Fruit fly (Drosophila melanogaster) whole organism, embryonic: ENCODE measurements around the gene CG7239.
A peak's percentile ranks its signal among the peaks of the same experiment; 100 is the strongest.

ENCODE experiments used
- Atf-2 ChIP-seq: fragments of 200-800 bp; sonication (Bioruptor generic); optimal IDR thresholded peaks from 2 replicates; lab custom pipeline; 2016; ENCODE audit warnings: missing biosample characterization, missing genetic modification characterization
- Bgb ChIP-seq: fragments of 200-800 bp; sonication (Bioruptor generic); IDR thresholded peaks from 2 replicates; pipeline ENCODE4 v1.3.6; 2022; ENCODE audit warnings: missing biosample characterization, missing genetic modification characterization; ENCODE audit not compliant: partially characterized antibody
- CG10147 ChIP-seq: fragments of 200-800 bp; sonication (Bioruptor generic); optimal IDR thresholded peaks from 2 replicates; lab custom pipeline; 2019; ENCODE audit warnings: missing biosample characterization, mild to moderate bottlenecking, missing genetic modification characterization, moderate library complexity
- CG10959 ChIP-seq: fragments of 200-800 bp; sonication (Bioruptor generic); IDR thresholded peaks from 2 replicates; pipeline ENCODE4 v1.3.6; 2022; ENCODE audit warnings: missing biosample characterization, missing genetic modification characterization
- CG11247 ChIP-seq: fragments of 200-800 bp; sonication (Bioruptor generic); IDR thresholded peaks from 2 replicates; pipeline ENCODE4 v1.3.6; 2022; ENCODE audit warnings: missing biosample characterization, missing genetic modification characterization
- CG11723 ChIP-seq: fragments of 200-800 bp; sonication (Bioruptor generic); optimal IDR thresholded peaks from 2 replicates; lab custom pipeline; 2017; ENCODE audit warnings: missing biosample characterization, mild to moderate bottlenecking, missing genetic modification characterization
- CG12155 ChIP-seq: fragments of 200-800 bp; sonication (Bioruptor generic); optimal IDR thresholded peaks from 3 replicates; lab custom pipeline; 2016; ENCODE audit warnings: missing biosample characterization, missing genetic modification characterization
- CG13123 ChIP-seq: fragments of 200-800 bp; sonication (Bioruptor generic); optimal IDR thresholded peaks from 2 replicates; lab custom pipeline; 2016; ENCODE audit warnings: missing biosample characterization, missing genetic modification characterization
- CG17568 ChIP-seq: fragments of 200-800 bp; sonication (Bioruptor generic); optimal IDR thresholded peaks from 2 replicates; lab custom pipeline; 2018; ENCODE audit warnings: missing biosample characterization, mild to moderate bottlenecking, missing genetic modification characterization, moderate library complexity
- CG1832 ChIP-seq: fragments of 200-800 bp; sonication (Bioruptor generic); optimal IDR thresholded peaks from 2 replicates; lab custom pipeline; 2017; ENCODE audit warnings: missing biosample characterization, mild to moderate bottlenecking, missing genetic modification characterization, inconsistent platforms
- CG2202 ChIP-seq: fragments of 200-800 bp; sonication (Bioruptor generic); optimal IDR thresholded peaks from 2 replicates; lab custom pipeline; 2018; ENCODE audit warnings: missing biosample characterization, mild to moderate bottlenecking, missing genetic modification characterization
- CG2889 ChIP-seq: fragments of 200-800 bp; sonication (Bioruptor generic); IDR thresholded peaks from 3 replicates; pipeline ENCODE4 v1.3.6; 2022; ENCODE audit warnings: missing biosample characterization, missing genetic modification characterization
- CG30403 ChIP-seq: fragments of 200-800 bp; sonication (Bioruptor generic); optimal IDR thresholded peaks from 3 replicates; lab custom pipeline; 2016; ENCODE audit warnings: missing biosample characterization, missing genetic modification characterization
- CG6765 ChIP-seq: fragments of 200-800 bp; sonication (Bioruptor generic); optimal IDR thresholded peaks from 3 replicates; lab custom pipeline; 2017; ENCODE audit warnings: missing biosample characterization, mild to moderate bottlenecking, missing genetic modification characterization
- CG7372 ChIP-seq: fragments of 200-800 bp; sonication (Bioruptor generic); IDR thresholded peaks from 2 replicates; pipeline ENCODE4 v1.3.6; 2022; ENCODE audit warnings: missing biosample characterization, missing genetic modification characterization
- CG8089 ChIP-seq: fragments of 200-800 bp; sonication (Bioruptor generic); optimal IDR thresholded peaks from 3 replicates; lab custom pipeline; 2016; ENCODE audit warnings: missing biosample characterization, missing genetic modification characterization
- CkIIα-i1 ChIP-seq: fragments of 200-800 bp; sonication (Bioruptor generic); IDR thresholded peaks from 2 replicates; pipeline ENCODE4 v1.3.6; 2022; ENCODE audit warnings: missing biosample characterization, missing genetic modification characterization
- Dfd ChIP-seq, 2 experiments: fragments of >200 bp; optimal IDR thresholded peaks; 2 replicates each; lab custom pipeline; 2017; ENCODE audit warnings: missing biosample characterization in 2 of 2, missing genetic modification characterization in 2 of 2
- Dip2 ChIP-seq: fragments of 200-800 bp; sonication (Bioruptor generic); IDR thresholded peaks from 2 replicates; pipeline ENCODE4 v1.3.6; 2022; ENCODE audit warnings: missing biosample characterization, missing genetic modification characterization
- Dll ChIP-seq: fragments of 200-800 bp; sonication (Bioruptor generic); IDR thresholded peaks from 4 replicates; pipeline ENCODE4 v1.3.6; 2022; ENCODE audit warnings: missing biosample characterization, missing genetic modification characterization; ENCODE audit not compliant: partially characterized antibody
- Elba2 ChIP-seq: fragments of 200-800 bp; sonication (Bioruptor generic); optimal IDR thresholded peaks from 3 replicates; lab custom pipeline; 2016; ENCODE audit warnings: missing biosample characterization, missing genetic modification characterization
- HmgD ChIP-seq: fragments of 200-800 bp; sonication (Bioruptor generic); optimal IDR thresholded peaks from 3 replicates; lab custom pipeline; 2016; ENCODE audit warnings: missing biosample characterization, missing genetic modification characterization
- Jarid2 ChIP-seq: fragments of 200-800 bp; sonication (Bioruptor generic); optimal IDR thresholded peaks from 3 replicates; lab custom pipeline; 2017; ENCODE audit warnings: mild to moderate bottlenecking, missing biosample characterization, missing genetic modification reagents, missing genetic modification characterization
- Lpt ChIP-seq: fragments of >200 bp; optimal IDR thresholded peaks from 2 replicates; lab custom pipeline; 2018; ENCODE audit warnings: missing biosample characterization, missing genetic modification characterization
- Mad ChIP-seq: fragments of 200-800 bp; sonication (Bioruptor generic); optimal IDR thresholded peaks from 2 replicates; lab custom pipeline; 2016; ENCODE audit warnings: missing biosample characterization, missing genetic modification characterization
- Max ChIP-seq: fragments of 200-800 bp; sonication (Bioruptor generic); optimal IDR thresholded peaks from 2 replicates; lab custom pipeline; 2016; ENCODE audit warnings: missing biosample characterization, mild to moderate bottlenecking, missing genetic modification characterization
- Nf-YA ChIP-seq: fragments of 200-800 bp; sonication (Bioruptor generic); IDR thresholded peaks from 2 replicates; pipeline ENCODE4 v1.3.6; 2022; ENCODE audit warnings: missing biosample characterization, missing genetic modification characterization
- NfI ChIP-seq: fragments of 200-800 bp; sonication (Bioruptor generic); optimal IDR thresholded peaks from 3 replicates; lab custom pipeline; 2018; ENCODE audit warnings: missing biosample characterization, mild to moderate bottlenecking, missing genetic modification characterization, moderate library complexity
- Optix ChIP-seq: fragments of 200-800 bp; sonication (Bioruptor generic); IDR thresholded peaks from 3 replicates; pipeline ENCODE4 v1.3.6; 2022; ENCODE audit warnings: missing biosample characterization, missing genetic modification characterization
- Pdp1 ChIP-seq, 2 experiments: fragments of 200-800 bp; sonication (Bioruptor generic); optimal IDR thresholded peaks; 3 replicates each; lab custom pipeline; 2016; ENCODE audit warnings: missing biosample characterization in 2 of 2, missing genetic modification characterization in 2 of 2, mild to moderate bottlenecking in 1 of 2, moderate library complexity in 1 of 2
- Scr ChIP-seq: fragments of 200-800 bp; sonication (Bioruptor generic); IDR thresholded peaks from 2 replicates; pipeline ENCODE4 v1.3.6; 2022; ENCODE audit warnings: missing biosample characterization, missing genetic modification characterization; ENCODE audit not compliant: partially characterized antibody
- Tbp ChIP-seq: fragments of >200 bp; optimal IDR thresholded peaks from 2 replicates; lab custom pipeline; 2018; ENCODE audit warnings: missing biosample characterization, missing genetic modification characterization
- Trl ChIP-seq, 3 experiments: fragments of >200 bp in 2 of 3; fragments of 200-800 bp in 1 of 3; sonication (Bioruptor generic) in 1 of 3; optimal IDR thresholded peaks; 2 replicates in 1 of 3; 3 replicates in 2 of 3; lab custom pipeline; 2016 to 2017; ENCODE audit warnings: missing biosample characterization in 1 of 3, missing genetic modification characterization in 1 of 3
- Usf ChIP-seq: fragments of 200-800 bp; sonication (Bioruptor generic); optimal IDR thresholded peaks from 2 replicates; lab custom pipeline; 2017; ENCODE audit warnings: missing genotype, missing biosample characterization, missing genetic modification characterization
- Xbp1 ChIP-seq: fragments of 200-800 bp; sonication (Bioruptor generic); optimal IDR thresholded peaks from 3 replicates; lab custom pipeline; 2016; ENCODE audit warnings: missing biosample characterization, mild to moderate bottlenecking, missing genetic modification characterization
- bab2 ChIP-seq: fragments of 200-800 bp; sonication (Bioruptor generic); optimal IDR thresholded peaks from 2 replicates; lab custom pipeline; 2016; ENCODE audit warnings: missing biosample characterization, missing genetic modification characterization
- ci ChIP-seq: fragments of 200-800 bp; sonication (Bioruptor generic); IDR thresholded peaks from 3 replicates; pipeline ENCODE4 v1.3.6; 2022; ENCODE audit warnings: missing biosample characterization, missing genetic modification characterization
- croc ChIP-seq: fragments of 200-800 bp; sonication (Bioruptor generic); conservative IDR thresholded peaks from 3 replicates; pipeline ENCODE4 v1.3.6; 2022; ENCODE audit warnings: missing biosample characterization, missing genetic modification characterization
- crol ChIP-seq: fragments of 200-800 bp; sonication (Bioruptor generic); IDR thresholded peaks from 2 replicates; pipeline ENCODE4 v1.3.6; 2022; ENCODE audit warnings: missing biosample characterization, missing genetic modification characterization
- disco-r ChIP-seq: fragments of 200-800 bp; sonication (Bioruptor generic); optimal IDR thresholded peaks from 2 replicates; lab custom pipeline; 2016; ENCODE audit warnings: missing biosample characterization, missing genetic modification characterization
- eyg ChIP-seq: fragments of 200-800 bp; sonication (Bioruptor generic); optimal IDR thresholded peaks from 3 replicates; lab custom pipeline; 2016; ENCODE audit warnings: missing biosample characterization, missing genetic modification characterization
- gcm2 ChIP-seq: fragments of 200-800 bp; sonication (Bioruptor generic); optimal IDR thresholded peaks from 2 replicates; lab custom pipeline; 2016; ENCODE audit warnings: missing biosample characterization, missing genetic modification characterization
- grn ChIP-seq: fragments of 200-800 bp; sonication (Bioruptor generic); optimal IDR thresholded peaks from 3 replicates; lab custom pipeline; 2017; ENCODE audit warnings: missing biosample characterization, missing genetic modification characterization
- inv ChIP-seq: fragments of 200-800 bp; sonication (Bioruptor generic); IDR thresholded peaks from 2 replicates; pipeline ENCODE4 v1.3.6; 2022; ENCODE audit warnings: missing biosample characterization, missing genetic modification characterization; ENCODE audit not compliant: partially characterized antibody
- nerfin-1 ChIP-seq: fragments of 200-800 bp; sonication (Bioruptor generic); optimal IDR thresholded peaks from 3 replicates; lab custom pipeline; 2019; ENCODE audit warnings: missing biosample characterization, mild to moderate bottlenecking, missing genetic modification characterization, moderate library complexity
- nerfin-2 ChIP-seq: fragments of 200-800 bp; sonication (Bioruptor generic); IDR thresholded peaks from 2 replicates; pipeline ENCODE4 v1.3.6; 2022; ENCODE audit warnings: missing biosample characterization, missing genetic modification characterization; ENCODE audit not compliant: partially characterized antibody
- oc ChIP-seq: fragments of 200-800 bp; sonication (Bioruptor generic); optimal IDR thresholded peaks from 2 replicates; lab custom pipeline; 2018; ENCODE audit warnings: missing biosample characterization, mild to moderate bottlenecking, missing genetic modification characterization, moderate library complexity
- org-1 ChIP-seq: fragments of 200-800 bp; sonication (Bioruptor generic); optimal IDR thresholded peaks from 2 replicates; lab custom pipeline; 2017; ENCODE audit warnings: missing biosample characterization, missing genetic modification characterization
- pho ChIP-seq: fragments of 200-800 bp; sonication (Bioruptor generic); optimal IDR thresholded peaks from 2 replicates; lab custom pipeline; 2016; ENCODE audit warnings: missing biosample characterization, missing genetic modification characterization
- pita ChIP-seq: fragments of 200-800 bp; sonication (Bioruptor generic); optimal IDR thresholded peaks from 2 replicates; lab custom pipeline; 2017; ENCODE audit warnings: missing biosample characterization, mild to moderate bottlenecking, missing genetic modification characterization
- sim ChIP-seq: fragments of 200-800 bp; sonication (Bioruptor generic); IDR thresholded peaks from 2 replicates; pipeline ENCODE4 v1.3.6; 2022; ENCODE audit warnings: missing biosample characterization, missing genetic modification characterization
- slbo ChIP-seq: fragments of 200-800 bp; sonication (Bioruptor generic); IDR thresholded peaks from 2 replicates; pipeline ENCODE4 v1.3.6; 2022; ENCODE audit warnings: missing biosample characterization, missing genetic modification characterization

CG7239 gene

DNA sequence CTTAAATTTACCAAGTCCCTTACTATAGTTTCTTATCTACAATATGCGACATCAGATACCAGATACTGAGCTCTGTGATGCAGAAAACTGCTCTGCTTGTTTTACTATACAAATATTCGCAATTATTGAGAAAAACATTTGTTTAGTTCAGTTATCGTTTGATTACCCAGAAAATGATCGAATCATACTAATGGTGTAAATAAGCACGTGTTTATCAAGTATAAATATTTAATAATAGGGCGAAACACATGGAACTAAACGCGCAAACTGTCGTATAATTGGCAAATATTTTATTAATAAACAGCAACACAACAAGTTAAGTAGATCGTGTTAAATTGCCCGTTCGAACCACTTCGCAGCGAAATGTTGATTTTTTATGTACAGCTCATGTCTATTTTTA lies 4.0 kb upstream of the CG7239 start (continued):
- no peak for TF ChIP-seq Dip2 (GFP tag; lab: Robert Waterston, UW)
- no peak for TF ChIP-seq crol (GFP tag; lab: Robert Waterston, UW)
- no peak for TF ChIP-seq oc (tag; lab: Kevin White, UChicago)
- peak; percentile 73 for TF ChIP-seq CG17568 (GFP tag; lab: Kevin White, UChicago)
- TF ChIP-seq Elba2 = no peak
- no peak for TF ChIP-seq Pdp1 (GFP tag; optimal IDR thresholded peaks at IDR 0.05; lab: Kevin White, UChicago)
- no peak for TF ChIP-seq gcm2 (GFP tag; lab: Kevin White, UChicago)
- no peak for TF ChIP-seq nerfin-2 (GFP tag; lab: Robert Waterston, UW)
- TF ChIP-seq CG10959 (GFP tag; lab: Robert Waterston, UW) = no peak
- TF ChIP-seq CG7372 = no peak
- TF ChIP-seq Scr (GFP tag; lab: Robert Waterston, UW) = no peak
- no peak for TF ChIP-seq CG8089 (GFP tag; lab: Kevin White, UChicago)
- no peak for TF ChIP-seq croc (GFP tag; lab: Robert Waterston, UW)
- no peak for TF ChIP-seq Dll (GFP tag; lab: Robert Waterston, UW)
- peak; percentile 11 for TF ChIP-seq Mad (GFP tag; lab: Kevin White, UChicago)
- no peak for TF ChIP-seq eyg (GFP tag; lab: Kevin White, UChicago)
- no peak for TF ChIP-seq Bgb (GFP tag; lab: Robert Waterston, UW)
- TF ChIP-seq CkIIα-i1 (GFP tag; lab: Robert Waterston, UW) = no peak
- no peak for TF ChIP-seq nerfin-1
- no peak for TF ChIP-seq pita
- no peak for TF ChIP-seq Xbp1 (GFP tag; lab: Kevin White, UChicago)
- peak; percentile 1 for TF ChIP-seq CG11723 (GFP tag; lab: Kevin White, UChicago)
- peak; percentile 61 for TF ChIP-seq org-1
- TF ChIP-seq pho (GFP tag; lab: Kevin White, UChicago) = peak; percentile 60
- TF ChIP-seq Atf-2 (GFP tag; lab: Kevin White, UChicago) = no peak
- TF ChIP-seq Dfd (GFP tag; optimal IDR thresholded peaks at IDR 0.05; lab: Kevin White, UChicago) = no peak
- peak; percentile 59 for TF ChIP-seq Max
- peak; percentile 33 for TF ChIP-seq NfI (GFP tag; lab: Kevin White, UChicago)
- TF ChIP-seq Nf-YA (GFP tag; lab: Robert Waterston, UW) = no peak
- no peak for TF ChIP-seq CG1832 (GFP tag; lab: Kevin White, UChicago)
- peak; percentile 28 for TF ChIP-seq CG6765
- no peak for TF ChIP-seq inv
- TF ChIP-seq Usf (GFP tag; lab: Kevin White, UChicago) = no peak
- no peak for TF ChIP-seq ci (GFP tag; lab: Robert Waterston, UW)
- 0 out of 2 replicates have a peak, but pooled peaks have one; percentile 39 for TF ChIP-seq CG11247 (GFP tag; lab: Robert Waterston, UW)
- peak; percentile 26 for TF ChIP-seq grn
- TF ChIP-seq Tbp = no peak
- no peak for TF ChIP-seq sim (GFP tag; lab: Robert Waterston, UW)
- no peak for TF ChIP-seq CG2889 (GFP tag; lab: Robert Waterston, UW)
- peak; percentile 19 for TF ChIP-seq CG13123 (GFP tag; lab: Kevin White, UChicago)
- TF ChIP-seq Trl (optimal IDR thresholded peaks at IDR 0.05; lab: Kevin White, UChicago) = no peak
- peak; percentile 5 for TF ChIP-seq Trl (GFP tag; optimal IDR thresholded peaks at IDR 0.05; lab: Kevin White, UChicago)
- TF ChIP-seq Lpt (GFP tag; lab: Kevin White, UChicago) = no peak
- peak; percentile 14 for TF ChIP-seq CG12155 (GFP tag; lab: Kevin White, UChicago)
- TF ChIP-seq Jarid2 (GFP tag; lab: Kevin White, UChicago) = peak; percentile 37
- TF ChIP-seq Optix (GFP tag; lab: Robert Waterston, UW) = no peak
- TF ChIP-seq slbo (GFP tag; lab: Robert Waterston, UW) = no peak
- TF ChIP-seq bab2 (GFP tag; lab: Kevin White, UChicago) = peak; percentile 49
- no peak for TF ChIP-seq CG2202 (tag; lab: Kevin White, UChicago)
- TF ChIP-seq HmgD (GFP tag; lab: Kevin White, UChicago) = no peak
- no peak for TF ChIP-seq CG30403
- peak; percentile 44 for TF ChIP-seq CG10147 (GFP tag; lab: Kevin White, UChicago)
- no peak for TF ChIP-seq disco-r (GFP tag; lab: Kevin White, UChicago)
